Worm (Caenorhabditis elegans) whole organism, L3 larva: ENCODE results near the gene vit-3.
A peak's percentile ranks its signal among the peaks of the same experiment; 100 is the strongest.

ENCODE experiments used
- aly-2 ChIP-seq: fragments of 150-350 bp; optimal IDR thresholded peaks from 2 replicates; lab custom pipeline; 2014; ENCODE audit warnings: missing biosample characterization, missing genetic modification characterization
- ama-1 ChIP-seq: fragments of 150-350 bp; optimal IDR thresholded peaks from 2 replicates; lab custom pipeline; 2018
- daf-12 ChIP-seq: fragments of 150-350 bp; optimal IDR thresholded peaks from 2 replicates; lab custom pipeline; 2014; ENCODE audit warnings: missing biosample characterization, missing genetic modification reagents, missing genetic modification characterization
- egl-27 ChIP-seq: sonication (generic microtip); optimal IDR thresholded peaks from 4 replicates; lab custom pipeline; 2017; ENCODE audit warnings: missing biosample characterization, missing genetic modification reagents, missing genetic modification characterization
- elt-3 ChIP-seq, 3 experiments: fragments of 150-350 bp in 1 of 3; sonication (generic microtip) in 2 of 3; optimal IDR thresholded peaks; 2 replicates in 2 of 3; 4 replicates in 1 of 3; lab custom pipeline; 2014 to 2017; ENCODE audit warnings: missing biosample characterization in 3 of 3, missing genetic modification characterization in 3 of 3
- fkh-10 ChIP-seq: sonication (generic microtip); optimal IDR thresholded peaks from 2 replicates; lab custom pipeline; 2017; ENCODE audit warnings: missing biosample characterization, missing genetic modification reagents, missing genetic modification characterization
- jun-1 ChIP-seq: fragments of 150-350 bp; optimal IDR thresholded peaks from 2 replicates; lab custom pipeline; 2014; ENCODE audit warnings: missing biosample characterization, missing genetic modification reagents, missing genetic modification characterization
- nhr-11 ChIP-seq: fragments of 150-350 bp; optimal IDR thresholded peaks from 2 replicates; lab custom pipeline; 2014; ENCODE audit warnings: missing biosample characterization, missing genetic modification characterization
- nhr-12 ChIP-seq: fragments of 150-350 bp; optimal IDR thresholded peaks from 2 replicates; lab custom pipeline; 2014; ENCODE audit warnings: missing biosample characterization, missing genetic modification characterization
- pha-4 ChIP-seq: fragments of 150-350 bp; optimal IDR thresholded peaks from 2 replicates; lab custom pipeline; 2014; ENCODE audit warnings: missing biosample characterization, missing genetic modification reagents, missing genetic modification characterization
- skn-1 ChIP-seq: fragments of 150-350 bp; optimal IDR thresholded peaks from 2 replicates; lab custom pipeline; 2014; ENCODE audit warnings: missing biosample characterization, missing genetic modification characterization
- tbx-2 ChIP-seq: sonication (generic microtip); optimal IDR thresholded peaks from 2 replicates; lab custom pipeline; 2016; ENCODE audit warnings: mild to moderate bottlenecking, missing genetic modification characterization, missing compliant biosample characterization
- unc-62 ChIP-seq: fragments of 150-350 bp; sonication (generic microtip); optimal IDR thresholded peaks from 4 replicates; lab custom pipeline; 2014; ENCODE audit warnings: missing biosample characterization, missing genetic modification reagents, missing genetic modification characterization
- ztf-11 ChIP-seq: fragments of 150-350 bp; optimal IDR thresholded peaks from 2 replicates; lab custom pipeline; 2014; ENCODE audit warnings: missing biosample characterization, missing genetic modification characterization

DNA sequence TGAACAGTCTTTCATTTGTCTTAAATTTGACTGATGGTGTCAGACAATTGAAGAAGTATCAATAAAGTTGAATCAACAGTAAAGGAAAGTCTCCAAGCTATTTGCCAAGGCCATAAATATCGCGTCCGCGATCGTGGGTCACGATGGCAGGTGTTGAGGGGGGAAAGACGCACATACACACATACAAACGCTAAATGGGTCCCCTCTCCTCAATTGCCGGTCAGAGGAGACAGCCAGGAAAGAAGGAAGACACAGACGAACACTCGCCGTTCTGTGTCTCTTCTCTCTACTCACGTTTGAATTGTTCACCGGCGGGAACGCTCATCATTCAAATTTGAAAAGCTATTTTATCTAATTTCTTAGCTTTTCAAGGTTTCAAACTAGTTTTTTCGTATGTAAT lies 31.5 kb downstream of the vit-3 start:
- peak; percentile 58 for TF ChIP-seq pha-4 (tag; lab: Kevin White, UChicago)
- no peak for TF ChIP-seq unc-62 (GFP tag; lab: Kevin White, UChicago)
- TF ChIP-seq skn-1: no peak
- TF ChIP-seq tbx-2 (tag; lab: Kevin White, UChicago): no peak
- peak; percentile 61 for TF ChIP-seq ama-1 (lab: Kevin White, UChicago)
- TF ChIP-seq aly-2: no peak
- no peak for TF ChIP-seq fkh-10 (GFP tag; lab: Kevin White, UChicago)
- no peak for TF ChIP-seq egl-27 (tag; lab: Kevin White, UChicago)
- no peak for TF ChIP-seq nhr-11 (tag; lab: Kevin White, UChicago)
- TF ChIP-seq ztf-11 (tag; lab: Kevin White, UChicago): no peak
- no peak for TF ChIP-seq daf-12
- no peak for TF ChIP-seq nhr-12
- TF ChIP-seq elt-3 (tag; optimal IDR thresholded peaks at IDR 0.05; lab: Kevin White, UChicago): no peak
- TF ChIP-seq jun-1 (tag; lab: Kevin White, UChicago): no peak
